Worm (Caenorhabditis elegans): ENCODE results near the gene prmt-6.

DNA sequence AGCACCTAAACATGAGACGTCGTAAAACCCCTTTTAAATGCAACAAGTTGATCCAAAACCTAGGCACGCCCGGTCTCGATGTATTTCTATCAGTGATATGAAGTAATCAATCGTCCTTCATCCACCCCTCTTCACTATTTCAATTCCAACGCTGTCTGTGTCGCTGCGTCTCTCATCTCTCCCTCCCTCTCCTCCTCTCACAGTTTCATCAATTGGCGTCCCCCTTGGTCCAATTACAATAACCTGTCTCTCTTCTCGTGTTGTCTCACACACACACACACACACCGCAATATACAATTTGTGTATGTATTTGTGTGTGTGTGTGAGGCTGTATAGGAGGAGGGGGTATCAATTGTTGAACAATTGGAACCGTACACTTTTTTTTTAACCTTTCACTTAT lies 47.6 kb upstream of the prmt-6 start:
- TF ChIP-seq tbx-11 (GFP tag; IDR thresholded peaks at IDR 0.05) (no peak), hmg-4 (GFP tag; optimal IDR thresholded peaks at IDR 0.05) (no peak), aly-1 (tag; optimal IDR thresholded peaks at IDR 0.05) (no peak)
